Worm (Caenorhabditis elegans) whole organism, late embryonic: ENCODE data around the gene B0432.11.

ENCODE experiments used
- C08G9.2 ChIP-seq: sonication (generic microtip); optimal IDR thresholded peaks from 2 replicates; lab custom pipeline; 2016; ENCODE audit warnings: mild to moderate bottlenecking, missing genetic modification characterization, moderate library complexity, missing compliant biosample characterization
- C38D4.7 ChIP-seq: fragments of 200-800 bp; sonication (Bioruptor generic); optimal IDR thresholded peaks from 2 replicates; lab custom pipeline; 2018; ENCODE audit warnings: mild to moderate bottlenecking, missing genetic modification characterization, moderate library complexity, missing compliant biosample characterization
- F13H6.1 ChIP-seq: sonication (generic microtip); optimal IDR thresholded peaks from 2 replicates; lab custom pipeline; 2016; ENCODE audit warnings: missing genetic modification characterization, missing compliant biosample characterization
- Y22D7AL.16 ChIP-seq: sonication (generic microtip); optimal IDR thresholded peaks from 2 replicates; lab custom pipeline; 2016; ENCODE audit warnings: missing genetic modification characterization, missing compliant biosample characterization
- ahr-1 ChIP-seq: sonication (generic microtip); optimal IDR thresholded peaks from 2 replicates; lab custom pipeline; 2016; ENCODE audit warnings: missing genetic modification characterization, missing compliant biosample characterization
- ama-1 ChIP-seq: fragments of 150-350 bp; optimal IDR thresholded peaks from 2 replicates; lab custom pipeline; 2014
- ceh-2 ChIP-seq: sonication (generic microtip); optimal IDR thresholded peaks from 2 replicates; lab custom pipeline; 2016; ENCODE audit warnings: missing genotype, missing genetic modification characterization, missing compliant biosample characterization
- ceh-22 ChIP-seq: sonication (generic microtip); optimal IDR thresholded peaks from 2 replicates; lab custom pipeline; 2017; ENCODE audit warnings: missing biosample characterization, missing genetic modification characterization
- ceh-34 ChIP-seq: sonication (generic microtip); optimal IDR thresholded peaks from 2 replicates; lab custom pipeline; 2016; ENCODE audit warnings: mild to moderate bottlenecking, missing genetic modification characterization, missing compliant biosample characterization
- ceh-45 ChIP-seq: fragments of 200-800 bp; sonication (Bioruptor generic); IDR thresholded peaks from 2 replicates; pipeline ENCODE4 v1.3.6; 2022; ENCODE audit warnings: missing genetic modification reagents, missing genetic modification characterization, missing compliant biosample characterization
- ceh-48 ChIP-seq: sonication (generic microtip); optimal IDR thresholded peaks from 2 replicates; lab custom pipeline; 2016; ENCODE audit warnings: missing genetic modification characterization, inconsistent platforms, missing compliant biosample characterization
- ceh-6 ChIP-seq: fragments of 200-800 bp; sonication (Bioruptor generic); optimal IDR thresholded peaks from 2 replicates; lab custom pipeline; 2018; ENCODE audit warnings: mild to moderate bottlenecking, missing genetic modification characterization, missing compliant biosample characterization
- che-1 ChIP-seq: sonication (generic microtip); optimal IDR thresholded peaks from 2 replicates; lab custom pipeline; 2016; ENCODE audit warnings: mild to moderate bottlenecking, missing genetic modification characterization, missing compliant biosample characterization
- dve-1 ChIP-seq: sonication (generic microtip); optimal IDR thresholded peaks from 2 replicates; lab custom pipeline; 2017; ENCODE audit warnings: antibody characterized with exemption, mild to moderate bottlenecking, missing genetic modification characterization, missing compliant biosample characterization
- elt-2 ChIP-seq: sonication (generic microtip); optimal IDR thresholded peaks from 2 replicates; lab custom pipeline; 2016; ENCODE audit warnings: missing genetic modification reagents, missing genetic modification characterization, missing compliant biosample characterization
- elt-4 ChIP-seq: sonication (generic microtip); optimal IDR thresholded peaks from 2 replicates; lab custom pipeline; 2016; ENCODE audit warnings: missing genetic modification characterization, missing compliant biosample characterization
- fkh-10 ChIP-seq: fragments of 150-350 bp; optimal IDR thresholded peaks from 2 replicates; lab custom pipeline; 2014; ENCODE audit warnings: missing biosample characterization, missing genetic modification reagents, missing genetic modification characterization
- hlh-13 ChIP-seq: fragments of 200-800 bp; sonication (Bioruptor generic); optimal IDR thresholded peaks from 2 replicates; lab custom pipeline; 2018; ENCODE audit warnings: mild to moderate bottlenecking, missing genetic modification characterization, missing compliant biosample characterization
- hlh-15 ChIP-seq: sonication (generic microtip); optimal IDR thresholded peaks from 2 replicates; lab custom pipeline; 2016; ENCODE audit warnings: missing genetic modification characterization, missing compliant biosample characterization
- hlh-30 ChIP-seq: sonication (generic microtip); optimal IDR thresholded peaks from 2 replicates; lab custom pipeline; 2017; ENCODE audit warnings: antibody characterized with exemption, missing genetic modification characterization, missing compliant biosample characterization; ENCODE audit not compliant: insufficient read depth
- hlh-6 ChIP-seq: sonication (generic microtip); optimal IDR thresholded peaks from 2 replicates; lab custom pipeline; 2016; ENCODE audit warnings: missing genotype, missing genetic modification characterization, missing compliant biosample characterization
- lim-6 ChIP-seq: sonication (generic microtip); optimal IDR thresholded peaks from 2 replicates; lab custom pipeline; 2016; ENCODE audit warnings: missing genetic modification characterization, missing compliant biosample characterization
- nfya-1 ChIP-seq: sonication (generic microtip); optimal IDR thresholded peaks from 2 replicates; lab custom pipeline; 2017; ENCODE audit warnings: missing genetic modification characterization, mild to moderate bottlenecking, missing compliant biosample characterization, antibody characterized with exemption, moderate library complexity
- nhr-11 ChIP-seq: fragments of 150-350 bp; optimal IDR thresholded peaks from 2 replicates; lab custom pipeline; 2014; ENCODE audit warnings: missing biosample characterization, missing genetic modification characterization
- nhr-232 ChIP-seq: sonication (generic microtip); optimal IDR thresholded peaks from 2 replicates; lab custom pipeline; 2016; ENCODE audit warnings: missing genetic modification characterization, missing compliant biosample characterization
- npax-4 ChIP-seq: sonication (generic microtip); optimal IDR thresholded peaks from 2 replicates; lab custom pipeline; 2016; ENCODE audit warnings: missing genetic modification characterization, missing compliant biosample characterization
- pag-3 ChIP-seq: sonication (generic microtip); optimal IDR thresholded peaks from 2 replicates; lab custom pipeline; 2016; ENCODE audit warnings: missing compliant biosample characterization, missing genetic modification characterization, borderline replicate concordance
- pha-4 ChIP-seq: fragments of 150-350 bp; optimal IDR thresholded peaks from 2 replicates; lab custom pipeline; 2018; ENCODE audit warnings: missing biosample characterization, missing genetic modification reagents, missing genetic modification characterization
- pqm-1 ChIP-seq: sonication (generic microtip); optimal IDR thresholded peaks from 2 replicates; lab custom pipeline; 2016; ENCODE audit warnings: missing genetic modification characterization, missing compliant biosample characterization
- ref-2 ChIP-seq: sonication (generic microtip); optimal IDR thresholded peaks from 2 replicates; lab custom pipeline; 2016; ENCODE audit warnings: missing genetic modification characterization, missing compliant biosample characterization
- rnt-1 ChIP-seq: sonication (generic microtip); optimal IDR thresholded peaks from 2 replicates; lab custom pipeline; 2016; ENCODE audit warnings: missing genetic modification characterization, missing compliant biosample characterization
- sox-4 ChIP-seq: sonication (generic microtip); optimal IDR thresholded peaks from 2 replicates; lab custom pipeline; 2017; ENCODE audit warnings: mild to moderate bottlenecking, missing genetic modification characterization, inconsistent platforms, missing compliant biosample characterization
- unc-55 ChIP-seq: sonication (generic microtip); optimal IDR thresholded peaks from 2 replicates; lab custom pipeline; 2017; ENCODE audit warnings: missing biosample characterization, missing genetic modification reagents, missing genetic modification characterization
- ztf-16 ChIP-seq: sonication (generic microtip); optimal IDR thresholded peaks from 2 replicates; lab custom pipeline; 2017; ENCODE audit warnings: missing genetic modification characterization, missing compliant biosample characterization

The B0432.11 gene

ce11 chrII:313540-313939 is 19.0 kb upstream of the B0432.11 start:
- no peak for TF ChIP-seq pha-4
- peak; percentile 18 for TF ChIP-seq ref-2 (tag; lab: Kevin White, UChicago)
- TF ChIP-seq sox-4: no peak
- TF ChIP-seq rnt-1 (tag; lab: Kevin White, UChicago): peak; percentile 15
- TF ChIP-seq ama-1 (lab: Kevin White, UChicago): no peak
- no peak for TF ChIP-seq F13H6.1 (tag; lab: Kevin White, UChicago)
- TF ChIP-seq unc-55 (GFP tag; lab: Kevin White, UChicago): peak; percentile 65
- peak; percentile 66 for TF ChIP-seq elt-2 (tag; lab: Kevin White, UChicago)
- TF ChIP-seq pag-3 (tag; lab: Kevin White, UChicago): no peak
- TF ChIP-seq ceh-48 (tag; lab: Kevin White, UChicago): no peak

ce11 chrII:312110-312509 is 17.6 kb upstream of the B0432.11 start, which contains the start of gene mps-2:
mps-2 (minus strand) TSS chrII:312210.
- TF ChIP-seq unc-55 (GFP tag; lab: Kevin White, UChicago): peak; percentile 9

- TF ChIP-seq nhr-232 (tag; lab: Kevin White, UChicago): no peak
- TF ChIP-seq ceh-45 (GFP tag; lab: Robert Waterston, UW): no peak
- TF ChIP-seq hlh-6 (tag; lab: Kevin White, UChicago): no peak
- no peak for TF ChIP-seq nfya-1
- TF ChIP-seq ceh-6 (GFP tag; lab: Kevin White, UChicago): no peak
- TF ChIP-seq fkh-10 (GFP tag; lab: Kevin White, UChicago): no peak
- no peak for TF ChIP-seq lim-6 (tag; lab: Kevin White, UChicago)
- no peak for TF ChIP-seq C08G9.2 (tag; lab: Kevin White, UChicago)
- TF ChIP-seq ceh-48 (tag; lab: Kevin White, UChicago): no peak
- TF ChIP-seq ceh-22 (tag; lab: Kevin White, UChicago): no peak
- no peak for TF ChIP-seq elt-2 (tag; lab: Kevin White, UChicago)
- TF ChIP-seq pqm-1 (tag; lab: Kevin White, UChicago): no peak
- TF ChIP-seq hlh-15 (tag; lab: Kevin White, UChicago): no peak
- TF ChIP-seq ceh-2 (tag; lab: Kevin White, UChicago): no peak
Measured at ce11 chrII:307154-307553, 12.6 kb upstream of the B0432.11 start, which contains the start of gene K01A2.4. K01A2.4 (plus strand) TSS chrII:307454.

- TF ChIP-seq ceh-34 (tag; lab: Kevin White, UChicago) (no peak), dve-1 (tag; lab: Kevin White, UChicago) (no peak)
Measured at ce11 chrII:305645-306044, 11.1 kb upstream of the B0432.11 start, which contains the start of gene col-69. col-69 (minus strand) TSS chrII:305745.

- TF ChIP-seq hlh-13 (GFP tag; lab: Kevin White, UChicago) (no peak), elt-4 (peak; percentile 57), C08G9.2 (tag; lab: Kevin White, UChicago) (peak; percentile 24), C38D4.7 (GFP tag; lab: Kevin White, UChicago) (peak; percentile 15), nhr-11 (tag; lab: Kevin White, UChicago) (no peak), dve-1 (tag; lab: Kevin White, UChicago) (no peak), ceh-45 (GFP tag; lab: Robert Waterston, UW) (no peak), hlh-15 (tag; lab: Kevin White, UChicago) (no peak)
Measured at ce11 chrII:303927-304711, 9.6 kb upstream of the B0432.11 start.

ce11 chrII:300977-301772 is 6.7 kb upstream of the B0432.11 start, which contains the start of gene K01A2.5:
K01A2.5 (plus strand) TSS chrII:301273.
- TF ChIP-seq Y22D7AL.16 (tag; lab: Kevin White, UChicago) (no peak), npax-4 (tag; lab: Kevin White, UChicago) (no peak), sox-4 (no peak), hlh-30 (tag; lab: Kevin White, UChicago) (peak; percentile 34), rnt-1 (tag; lab: Kevin White, UChicago) (peak; percentile 55), ceh-34 (tag; lab: Kevin White, UChicago) (no peak), ceh-48 (tag; lab: Kevin White, UChicago) (no peak), ahr-1 (tag; lab: Kevin White, UChicago) (no peak), che-1 (tag; lab: Kevin White, UChicago) (no peak), ref-2 (tag; lab: Kevin White, UChicago) (no peak), pqm-1 (tag; lab: Kevin White, UChicago) (no peak), ceh-6 (GFP tag; lab: Kevin White, UChicago) (no peak), ztf-16 (tag; lab: Kevin White, UChicago) (no peak)
- TF ChIP-seq, all 69 proteins: peak for 2
